Worm (Caenorhabditis elegans): ENCODE results near the gene F44A2.3.
A peak's percentile ranks its signal among the peaks of the same experiment; 100 is the strongest.

Gene F44A2.3

ce11 chrV:9340318-9340717, 35.1 kb downstream of the F44A2.3 start:
- TF ChIP-seq ceh-36 (tag; optimal IDR thresholded peaks at IDR 0.05) (no peak), aly-1 (tag; optimal IDR thresholded peaks at IDR 0.05) (no peak), scrt-1 (GFP tag; IDR thresholded peaks at IDR 0.05) (no peak), flt-1 (GFP tag; IDR thresholded peaks at IDR 0.05) (no peak), hnd-1 (tag; optimal IDR thresholded peaks at IDR 0.05) (no peak), F13C5.2 (tag; optimal IDR thresholded peaks at IDR 0.05) (no peak), tbx-37 (GFP tag; conservative IDR thresholded peaks at IDR 0.05) (no peak), hmbx-1 (tag; optimal IDR thresholded peaks at IDR 0.05) (no peak), ceh-13 (GFP tag; optimal IDR thresholded peaks at IDR 0.05) (no peak)

- TF ChIP-seq scrt-1 (GFP tag; IDR thresholded peaks at IDR 0.05): peak; percentile 40; the same call in 1 of the 2 replicates
These were observed 36.6 kb downstream of the F44A2.3 start for ce11 chrV:9341814-9342213.

- TF ChIP-seq sea-1 (GFP tag; conservative IDR thresholded peaks at IDR 0.05): peak; percentile 62; the same call in 1 of the 2 replicates
- peak; percentile 69 for TF ChIP-seq pes-1 (GFP tag; IDR thresholded peaks at IDR 0.05)
- TF ChIP-seq flt-1 (GFP tag; IDR thresholded peaks at IDR 0.05): peak; percentile 60; the same call in 1 of the 2 replicates
- peak; percentile 38; the same call in 1 of the 2 replicates for TF ChIP-seq tbx-11 (GFP tag; IDR thresholded peaks at IDR 0.05)
These were observed 37.1 kb downstream of the F44A2.3 start for ce11 chrV:9342282-9342681.

- TF ChIP-seq pes-1 (GFP tag; IDR thresholded peaks at IDR 0.05) (peak; percentile 56; the same call in 1 of the 2 replicates), tbx-37 (GFP tag; conservative IDR thresholded peaks at IDR 0.05) (no peak), hnd-1 (tag; optimal IDR thresholded peaks at IDR 0.05) (no peak), ama-1 (optimal IDR thresholded peaks at IDR 0.05) (peak; percentile 6), tbx-11 (GFP tag; IDR thresholded peaks at IDR 0.05) (0 out of 2 replicates have a peak, but pooled peaks have one; percentile 46)
These were observed 37.9 kb downstream of the F44A2.3 start for ce11 chrV:9342965-9343628.

- TF ChIP-seq pes-1 (GFP tag; IDR thresholded peaks at IDR 0.05): peak; percentile 68
- no peak for TF ChIP-seq tbx-37 (GFP tag; conservative IDR thresholded peaks at IDR 0.05)
- TF ChIP-seq F13C5.2 (tag; optimal IDR thresholded peaks at IDR 0.05): peak; percentile 98
- TF ChIP-seq scrt-1 (GFP tag; IDR thresholded peaks at IDR 0.05): 0 out of 2 replicates have a peak, but pooled peaks have one; percentile 45
- peak; percentile 66 for TF ChIP-seq hmbx-1 (tag; optimal IDR thresholded peaks at IDR 0.05)
- peak; percentile 54 for TF ChIP-seq ets-7 (tag; optimal IDR thresholded peaks at IDR 0.05)
- TF ChIP-seq ama-1 (optimal IDR thresholded peaks at IDR 0.05): peak; percentile 99
- TF ChIP-seq ceh-13 (GFP tag; optimal IDR thresholded peaks at IDR 0.05): peak; percentile 38
- peak; percentile 57 for TF ChIP-seq hnd-1 (tag; optimal IDR thresholded peaks at IDR 0.05)
- peak; percentile 62; the same call in 1 of the 2 replicates for TF ChIP-seq sea-1 (GFP tag; conservative IDR thresholded peaks at IDR 0.05)
- TF ChIP-seq ceh-36 (tag; optimal IDR thresholded peaks at IDR 0.05): peak; percentile 70
- TF ChIP-seq flt-1 (GFP tag; IDR thresholded peaks at IDR 0.05): peak; percentile 64
- TF ChIP-seq B0310.2 (tag; optimal IDR thresholded peaks at IDR 0.05): peak; percentile 62
- peak; percentile 62 for TF ChIP-seq tbx-11 (GFP tag; IDR thresholded peaks at IDR 0.05)
- TF ChIP-seq tra-4 (tag; optimal IDR thresholded peaks at IDR 0.05): peak; percentile 52
- TF ChIP-seq aly-1 (tag; optimal IDR thresholded peaks at IDR 0.05): peak; percentile 70
- peak; percentile 86 for TF ChIP-seq hmg-4 (GFP tag; optimal IDR thresholded peaks at IDR 0.05)
These were observed 38.7 kb downstream of the F44A2.3 start, which contains the start of gene tos-1 for ce11 chrV:9343629-9344624. tos-1 (minus strand) TSS chrV:9344203.

DNA sequence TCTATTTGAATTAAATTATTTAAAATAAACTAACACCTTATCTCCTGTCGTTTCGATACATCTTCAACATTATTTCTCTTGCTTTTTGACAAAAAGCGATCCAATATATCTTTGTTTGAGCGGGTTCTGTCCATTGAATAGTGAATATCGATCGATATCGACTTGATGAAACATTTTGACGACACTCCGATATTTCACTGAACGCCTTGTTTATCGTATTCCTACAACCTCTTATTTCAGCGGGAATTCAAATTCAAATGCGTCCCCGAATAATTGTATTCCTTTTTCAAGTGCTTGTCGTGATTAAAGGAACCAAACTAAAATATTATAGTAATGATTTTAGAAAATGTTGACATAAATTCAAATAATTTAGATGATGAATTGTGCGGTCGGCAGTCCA, 41.6 kb downstream of the F44A2.3 start, which contains the start of the genes K07B1.7 and try-5:
K07B1.7 (minus strand) TSS at position 159 of the 400 bp plus-strand sequence.
try-5 (plus strand) TSS at position 241 of the 400 bp plus-strand sequence.
- no peak for TF ChIP-seq sea-1 (GFP tag; conservative IDR thresholded peaks at IDR 0.05)
- no peak for TF ChIP-seq hmg-4 (GFP tag; optimal IDR thresholded peaks at IDR 0.05)
- TF ChIP-seq ets-7 (tag; optimal IDR thresholded peaks at IDR 0.05): no peak
- no peak for TF ChIP-seq flt-1 (GFP tag; IDR thresholded peaks at IDR 0.05)
- TF ChIP-seq ama-1 (optimal IDR thresholded peaks at IDR 0.05): no peak
- TF ChIP-seq tbx-11 (GFP tag; IDR thresholded peaks at IDR 0.05): no peak
- TF ChIP-seq tbx-37 (GFP tag; conservative IDR thresholded peaks at IDR 0.05): no peak
- no peak for TF ChIP-seq pes-1 (GFP tag; IDR thresholded peaks at IDR 0.05)
- TF ChIP-seq scrt-1 (GFP tag; IDR thresholded peaks at IDR 0.05): no peak
- TF ChIP-seq ceh-13 (GFP tag; optimal IDR thresholded peaks at IDR 0.05): no peak
- no peak for TF ChIP-seq ceh-36 (tag; optimal IDR thresholded peaks at IDR 0.05)
- no peak for TF ChIP-seq tra-4 (tag; optimal IDR thresholded peaks at IDR 0.05)
- no peak for TF ChIP-seq B0310.2 (tag; optimal IDR thresholded peaks at IDR 0.05)
- TF ChIP-seq hmbx-1 (tag; optimal IDR thresholded peaks at IDR 0.05): no peak

ce11 chrV:9349687-9350086, 44.5 kb downstream of the F44A2.3 start, which contains the start of gene srx-47:
srx-47 (plus strand) TSS chrV:9349987.
- no peak for TF ChIP-seq hnd-1 (tag; optimal IDR thresholded peaks at IDR 0.05)
- no peak for TF ChIP-seq ceh-13 (GFP tag; optimal IDR thresholded peaks at IDR 0.05)
- no peak for TF ChIP-seq ama-1 (optimal IDR thresholded peaks at IDR 0.05)
- TF ChIP-seq hmg-4 (GFP tag; optimal IDR thresholded peaks at IDR 0.05): no peak
- no peak for TF ChIP-seq F13C5.2 (tag; optimal IDR thresholded peaks at IDR 0.05)
